Fruit fly (Drosophila melanogaster) whole organism, embryonic: ENCODE results near the gene Cyp313a4.

Source experiments
- Ada2b ChIP-seq: fragments of 200-800 bp; sonication (Bioruptor generic); IDR thresholded peaks from 2 replicates; pipeline ENCODE4 v1.3.6; 2022; ENCODE audit warnings: missing biosample characterization, missing genetic modification characterization
- Atf-2 ChIP-seq: fragments of 200-800 bp; sonication (Bioruptor generic); optimal IDR thresholded peaks from 2 replicates; lab custom pipeline; 2016; ENCODE audit warnings: missing biosample characterization, missing genetic modification characterization
- Awh ChIP-seq: fragments of 200-800 bp; sonication (Bioruptor generic); IDR thresholded peaks from 2 replicates; pipeline ENCODE4, ENCODE4 v1.3.6; 2022; ENCODE audit warnings: missing biosample characterization, missing genetic modification characterization
- CG11696 ChIP-seq: fragments of 200-800 bp; sonication (Bioruptor generic); IDR thresholded peaks from 2 replicates; pipeline ENCODE4 v1.3.6; 2022; ENCODE audit warnings: missing biosample characterization, missing genetic modification characterization
- CG12071 ChIP-seq: fragments of 200-800 bp; sonication (Bioruptor generic); optimal IDR thresholded peaks from 3 replicates; lab custom pipeline; 2018; ENCODE audit warnings: missing biosample characterization, mild to moderate bottlenecking, missing genetic modification characterization
- CG14014 ChIP-seq: fragments of 200-800 bp; sonication (Bioruptor generic); IDR thresholded peaks from 2 replicates; pipeline ENCODE4 v1.3.6; 2022; ENCODE audit warnings: missing biosample characterization, missing genetic modification characterization
- CG14050 ChIP-seq: fragments of 200-800 bp; sonication (Bioruptor generic); IDR thresholded peaks from 3 replicates; pipeline ENCODE4 v1.3.6; 2022; ENCODE audit warnings: missing biosample characterization, missing genetic modification characterization
- CG15601 ChIP-seq: fragments of 200-800 bp; sonication (Bioruptor generic); optimal IDR thresholded peaks from 3 replicates; lab custom pipeline; 2019; ENCODE audit warnings: missing biosample characterization, mild to moderate bottlenecking, missing genetic modification characterization, moderate library complexity
- CG17328 ChIP-seq: fragments of 200-800 bp; sonication (Bioruptor generic); IDR thresholded peaks from 2 replicates; pipeline ENCODE4 v1.3.6; 2022; ENCODE audit warnings: missing biosample characterization, missing genetic modification characterization
- CG17568 ChIP-seq: fragments of 200-800 bp; sonication (Bioruptor generic); optimal IDR thresholded peaks from 2 replicates; lab custom pipeline; 2018; ENCODE audit warnings: missing biosample characterization, mild to moderate bottlenecking, missing genetic modification characterization, moderate library complexity
- CG2889 ChIP-seq: fragments of 200-800 bp; sonication (Bioruptor generic); IDR thresholded peaks from 3 replicates; pipeline ENCODE4 v1.3.6; 2022; ENCODE audit warnings: missing biosample characterization, missing genetic modification characterization
- CG32772 ChIP-seq: fragments of 200-800 bp; sonication (Bioruptor generic); IDR thresholded peaks from 2 replicates; pipeline ENCODE4 v1.3.6; 2022; ENCODE audit warnings: missing biosample characterization, missing genetic modification characterization
- CG33213 ChIP-seq: fragments of 200-800 bp; sonication (Bioruptor generic); optimal IDR thresholded peaks from 3 replicates; lab custom pipeline; 2016; ENCODE audit warnings: missing biosample characterization, missing genetic modification characterization
- CG4707 ChIP-seq: fragments of 200-800 bp; sonication (Bioruptor generic); optimal IDR thresholded peaks from 2 replicates; lab custom pipeline; 2018; ENCODE audit warnings: missing biosample characterization, mild to moderate bottlenecking, missing genetic modification characterization, moderate library complexity
- CG6791 ChIP-seq: fragments of 200-800 bp; sonication (Bioruptor generic); IDR thresholded peaks from 3 replicates; pipeline ENCODE4 v1.3.6; 2022; ENCODE audit warnings: missing biosample characterization, missing genetic modification characterization; ENCODE audit not compliant: partially characterized antibody
- CG8924 ChIP-seq: fragments of 200-800 bp; optimal IDR thresholded peaks from 3 replicates; lab custom pipeline; 2019; ENCODE audit warnings: missing biosample characterization, mild to moderate bottlenecking, missing genetic modification characterization, moderate library complexity
- Chrac-16 ChIP-seq: fragments of 200-800 bp; sonication (Bioruptor generic); optimal IDR thresholded peaks from 3 replicates; lab custom pipeline; 2016; ENCODE audit warnings: missing biosample characterization, missing genetic modification characterization
- D19A ChIP-seq: fragments of 200-800 bp; optimal IDR thresholded peaks from 3 replicates; lab custom pipeline; 2019; ENCODE audit warnings: missing biosample characterization, mild to moderate bottlenecking, missing genetic modification characterization, moderate library complexity
- Dip2 ChIP-seq: fragments of 200-800 bp; sonication (Bioruptor generic); IDR thresholded peaks from 2 replicates; pipeline ENCODE4 v1.3.6; 2022; ENCODE audit warnings: missing biosample characterization, missing genetic modification characterization
- Drgx ChIP-seq: fragments of 200-800 bp; sonication (Bioruptor generic); IDR thresholded peaks from 2 replicates; pipeline ENCODE4 v1.3.6; 2022; ENCODE audit warnings: missing biosample characterization, missing genetic modification characterization
- E2f1 ChIP-seq: fragments of 200-800 bp; sonication (Bioruptor generic); IDR thresholded peaks from 2 replicates; pipeline ENCODE4 v1.3.6; 2022; ENCODE audit warnings: missing biosample characterization, missing genetic modification characterization
- Eip74EF ChIP-seq, 2 experiments: fragments of 200-800 bp in 1 of 2; fragments of >200 bp in 1 of 2; sonication (Bioruptor generic) in 1 of 2; optimal IDR thresholded peaks; 2 replicates each; lab custom pipeline; 2017 to 2019; ENCODE audit warnings: missing biosample characterization in 2 of 2, missing genetic modification characterization in 2 of 2, mild to moderate bottlenecking in 1 of 2, moderate library complexity in 1 of 2
- Ets97D ChIP-seq: fragments of 200-800 bp; sonication (Bioruptor generic); optimal IDR thresholded peaks from 3 replicates; lab custom pipeline; 2016; ENCODE audit warnings: missing biosample characterization, missing genetic modification characterization
- HmgZ ChIP-seq: fragments of 200-800 bp; sonication (Bioruptor generic); optimal IDR thresholded peaks from 2 replicates; lab custom pipeline; 2018; ENCODE audit warnings: missing biosample characterization, mild to moderate bottlenecking, missing genetic modification characterization
- Hr78 ChIP-seq, 2 experiments: fragments of 200-800 bp in 1 of 2; fragments of >200 bp in 1 of 2; sonication (Bioruptor generic) in 1 of 2; optimal IDR thresholded peaks; 2 replicates each; lab custom pipeline; 2017 to 2019; ENCODE audit warnings: missing biosample characterization in 2 of 2, missing genetic modification characterization in 2 of 2, mild to moderate bottlenecking in 1 of 2, moderate library complexity in 1 of 2
- NC2α ChIP-seq: fragments of 200-800 bp; sonication (Bioruptor generic); optimal IDR thresholded peaks from 2 replicates; lab custom pipeline; 2016; ENCODE audit warnings: missing biosample characterization, missing genetic modification characterization
- Nf-YB ChIP-seq: fragments of 200-800 bp; sonication (Bioruptor generic); optimal IDR thresholded peaks from 3 replicates; lab custom pipeline; 2019; ENCODE audit warnings: missing biosample characterization, mild to moderate bottlenecking, missing genetic modification characterization, moderate library complexity
- Ptx1 ChIP-seq: fragments of 200-800 bp; sonication (Bioruptor generic); IDR thresholded peaks from 2 replicates; pipeline ENCODE4 v1.3.6; 2022; ENCODE audit warnings: missing biosample characterization, missing genetic modification characterization
- Rx ChIP-seq: fragments of 200-800 bp; sonication (Bioruptor generic); IDR thresholded peaks from 2 replicates; pipeline ENCODE4 v1.3.6; 2022; ENCODE audit warnings: missing biosample characterization, missing genetic modification characterization
- ac ChIP-seq: fragments of 200-800 bp; sonication (Bioruptor generic); optimal IDR thresholded peaks from 3 replicates; lab custom pipeline; 2017; ENCODE audit warnings: missing biosample characterization, mild to moderate bottlenecking, missing genetic modification characterization
- bowl ChIP-seq: fragments of 200-800 bp; sonication (Bioruptor generic); IDR thresholded peaks from 2 replicates; pipeline ENCODE4 v1.3.6; 2022; ENCODE audit warnings: missing biosample characterization, missing genetic modification characterization
- danr ChIP-seq: fragments of 200-800 bp; sonication (Bioruptor generic); IDR thresholded peaks from 2 replicates; pipeline ENCODE4 v1.3.6; 2022; ENCODE audit warnings: missing biosample characterization, missing genetic modification characterization
- dati ChIP-seq: fragments of 200-800 bp; sonication (Bioruptor generic); IDR thresholded peaks from 2 replicates; pipeline ENCODE4 v1.3.6; 2022; ENCODE audit warnings: missing biosample characterization, missing genetic modification characterization
- emc ChIP-seq: fragments of 200-800 bp; sonication (Bioruptor generic); optimal IDR thresholded peaks from 2 replicates; lab custom pipeline; 2016; ENCODE audit warnings: missing biosample characterization, missing genetic modification characterization
- exex ChIP-seq: fragments of 200-800 bp; sonication (Bioruptor generic); optimal IDR thresholded peaks from 4 replicates; lab custom pipeline; 2018; ENCODE audit warnings: missing biosample characterization, mild to moderate bottlenecking, missing genetic modification characterization, moderate library complexity
- fru ChIP-seq: fragments of >200 bp; optimal IDR thresholded peaks from 2 replicates; lab custom pipeline; 2017
- fu2 ChIP-seq: fragments of 200-800 bp; sonication (Bioruptor generic); optimal IDR thresholded peaks from 2 replicates; lab custom pipeline; 2016; ENCODE audit warnings: missing biosample characterization, missing genetic modification characterization
- gfzf ChIP-seq: fragments of 200-800 bp; sonication (Bioruptor generic); optimal IDR thresholded peaks from 2 replicates; lab custom pipeline; 2016; ENCODE audit warnings: missing biosample characterization, mild to moderate bottlenecking, missing genetic modification characterization, moderate library complexity
- ind ChIP-seq: fragments of 200-800 bp; sonication (Bioruptor generic); optimal IDR thresholded peaks from 3 replicates; lab custom pipeline; 2016; ENCODE audit warnings: missing biosample characterization, missing genetic modification characterization
- lilli ChIP-seq: fragments of 200-800 bp; sonication (Bioruptor generic); optimal IDR thresholded peaks from 3 replicates; lab custom pipeline; 2016; ENCODE audit warnings: missing biosample characterization, missing genetic modification characterization
- luna ChIP-seq: fragments of 200-800 bp; sonication (Bioruptor generic); optimal IDR thresholded peaks from 2 replicates; lab custom pipeline; 2016; ENCODE audit warnings: missing biosample characterization, missing genetic modification characterization
- nerfin-1 ChIP-seq: fragments of 200-800 bp; sonication (Bioruptor generic); optimal IDR thresholded peaks from 3 replicates; lab custom pipeline; 2019; ENCODE audit warnings: missing biosample characterization, mild to moderate bottlenecking, missing genetic modification characterization, moderate library complexity
- nerfin-2 ChIP-seq: fragments of 200-800 bp; sonication (Bioruptor generic); IDR thresholded peaks from 2 replicates; pipeline ENCODE4 v1.3.6; 2022; ENCODE audit warnings: missing biosample characterization, missing genetic modification characterization; ENCODE audit not compliant: partially characterized antibody
- pan ChIP-seq, 4 experiments: fragments of >200 bp in 3 of 4; fragments of 200-800 bp in 1 of 4; sonication (Bioruptor generic) in 1 of 4; optimal IDR thresholded peaks in 3 of 4; IDR thresholded peaks in 1 of 4; 2 replicates each; pipeline versions ENCODE4 v1.3.6 to Lab custom; 2017 to 2022; ENCODE audit warnings: missing biosample characterization in 2 of 4, missing genetic modification characterization in 2 of 4, mixed read lengths in 1 of 4
- psq ChIP-seq: fragments of 200-800 bp; sonication (Bioruptor generic); optimal IDR thresholded peaks from 2 replicates; lab custom pipeline; 2017; ENCODE audit warnings: missing biosample characterization, missing genetic modification characterization
- ro ChIP-seq: fragments of 200-800 bp; sonication (Bioruptor generic); IDR thresholded peaks from 2 replicates; pipeline ENCODE4 v1.3.6; 2022; ENCODE audit warnings: missing biosample characterization, missing genetic modification characterization
- row ChIP-seq: fragments of 200-800 bp; sonication (Bioruptor generic); IDR thresholded peaks from 3 replicates; pipeline ENCODE4 v1.3.6; 2022; ENCODE audit warnings: missing biosample characterization, missing genetic modification characterization
- sc ChIP-seq, 3 experiments: fragments of >200 bp in 2 of 3; fragments of 200-800 bp in 1 of 3; sonication (Bioruptor generic) in 1 of 3; optimal IDR thresholded peaks; 2 replicates in 2 of 3; 3 replicates in 1 of 3; lab custom pipeline; 2017; ENCODE audit warnings: mild to moderate bottlenecking in 1 of 3, missing biosample characterization in 1 of 3, missing genetic modification characterization in 1 of 3, missing genetic modification reagents in 1 of 3
- sens ChIP-seq: fragments of 200-800 bp; sonication (Bioruptor generic); peaks from one replicate; lab custom pipeline; 2016; ENCODE audit warnings: missing biosample characterization, missing genetic modification characterization
- usp ChIP-seq: fragments of >200 bp; optimal IDR thresholded peaks from 2 replicates; lab custom pipeline; 2017; ENCODE audit warnings: missing biosample characterization, missing genetic modification characterization

Gene Cyp313a4

dm6 chr3R:12722392-12722914, 41.3 kb upstream of the Cyp313a4 start, which contains the start of gene Men (continued):
- no peak for TF ChIP-seq CG6791
- TF ChIP-seq CG14014 (GFP tag; lab: Robert Waterston, UW), result peak; percentile 59; the same call in 1 of the 2 replicates
- TF ChIP-seq sens (GFP tag; lab: Kevin White, UChicago), result peak; percentile 82
- peak; percentile 65; the same call in 1 of the 2 replicates for TF ChIP-seq Drgx (GFP tag; lab: Robert Waterston, UW)
- no peak for TF ChIP-seq CG17568 (GFP tag; lab: Kevin White, UChicago)
- no peak for TF ChIP-seq ac (GFP tag; lab: Kevin White, UChicago)
- no peak for TF ChIP-seq emc
- TF ChIP-seq gfzf (GFP tag; lab: Kevin White, UChicago), result no peak
- 0 out of 2 replicates have a peak, but pooled peaks have one; percentile 43 for TF ChIP-seq Awh (GFP tag; lab: Robert Waterston, UW)
- TF ChIP-seq pan (optimal IDR thresholded peaks at IDR 0.05; lab: Kevin White, UChicago), result no peak
- TF ChIP-seq pan (GFP tag; optimal IDR thresholded peaks at IDR 0.05 in 1 of 2, IDR thresholded peaks at IDR 0.05 in 1 of 2), result peak in 1 of 2 experiments; percentile 64
- peak; percentile 19; the same call in 1 of the 2 replicates for TF ChIP-seq ro (GFP tag; lab: Robert Waterston, UW)
- TF ChIP-seq Eip74EF (GFP tag; optimal IDR thresholded peaks at IDR 0.05; lab: Kevin White, UChicago), result peak in 1 of 2 experiments; percentile 59
- TF ChIP-seq fru (lab: Kevin White, UChicago), result no peak
- TF ChIP-seq CG15601 (tag; lab: Kevin White, UChicago), result peak; percentile 37
- no peak for TF ChIP-seq CG17328 (GFP tag; lab: Robert Waterston, UW)
- TF ChIP-seq Rx (GFP tag; lab: Robert Waterston, UW), result no peak
- TF ChIP-seq E2f1 (GFP tag; lab: Robert Waterston, UW), result peak; percentile 63
- TF ChIP-seq luna, result no peak
- peak; percentile 49; the same call in 1 of the 2 replicates for TF ChIP-seq dati (GFP tag; lab: Robert Waterston, UW)
- no peak for TF ChIP-seq CG33213
- TF ChIP-seq exex (tag; lab: Kevin White, UChicago), result peak; percentile 28
- TF ChIP-seq psq, result no peak
- TF ChIP-seq Chrac-16 (GFP tag; lab: Kevin White, UChicago), result peak; percentile 20
- TF ChIP-seq lilli (GFP tag; lab: Kevin White, UChicago), result peak; percentile 26
- TF ChIP-seq CG2889, result no peak
- TF ChIP-seq sc (optimal IDR thresholded peaks at IDR 0.05; lab: Kevin White, UChicago), result no peak
- TF ChIP-seq sc (GFP tag; optimal IDR thresholded peaks at IDR 0.05; lab: Kevin White, UChicago), result peak; percentile 41
- TF ChIP-seq CG4707, result no peak
- peak; percentile 19 for TF ChIP-seq Nf-YB (GFP tag; lab: Kevin White, UChicago)
- peak; percentile 58 for TF ChIP-seq nerfin-1 (tag; lab: Kevin White, UChicago)
- no peak for TF ChIP-seq fu2 (GFP tag; lab: Kevin White, UChicago)
- 0 out of 2 replicates have a peak, but pooled peaks have one; percentile 8 for TF ChIP-seq CG11696
- peak; percentile 8 for TF ChIP-seq HmgZ (tag; lab: Kevin White, UChicago)
- no peak for TF ChIP-seq usp (GFP tag; lab: Kevin White, UChicago)
- peak; percentile 67 for TF ChIP-seq CG8924 (tag; lab: Kevin White, UChicago)
- no peak for TF ChIP-seq Atf-2
- peak; percentile 55 for TF ChIP-seq ind (GFP tag; lab: Kevin White, UChicago)
- TF ChIP-seq Hr78 (GFP tag; optimal IDR thresholded peaks at IDR 0.05; lab: Kevin White, UChicago), result peak in 1 of 2 experiments; percentile 14
- TF ChIP-seq CG14050, result peak; percentile 33; the same call in 2 of the 3 replicates
- no peak for TF ChIP-seq Ets97D (GFP tag; lab: Kevin White, UChicago)
- TF ChIP-seq CG32772 (GFP tag; lab: Robert Waterston, UW), result peak; percentile 27; the same call in 1 of the 2 replicates
- no peak for TF ChIP-seq NC2α (GFP tag; lab: Kevin White, UChicago)
- no peak for TF ChIP-seq bowl (GFP tag; lab: Robert Waterston, UW)
- peak; percentile 65 for TF ChIP-seq Ada2b (GFP tag; lab: Robert Waterston, UW)
- peak; percentile 7 for TF ChIP-seq CG12071 (GFP tag; lab: Kevin White, UChicago)
- TF ChIP-seq danr (GFP tag; lab: Robert Waterston, UW), result no peak
- TF ChIP-seq row (GFP tag; lab: Robert Waterston, UW), result peak; percentile 70
- TF ChIP-seq Dip2 (GFP tag; lab: Robert Waterston, UW), result no peak
- TF ChIP-seq Ptx1 (GFP tag; lab: Robert Waterston, UW), result peak; percentile 80
- TF ChIP-seq D19A (tag; lab: Kevin White, UChicago), result peak; percentile 62
- TF ChIP-seq nerfin-2 (GFP tag; lab: Robert Waterston, UW), result no peak
